Fruit fly (Drosophila melanogaster) whole organism, embryonic: ENCODE data around the gene Cypl.

Source experiments
- Bdp1 ChIP-seq: fragments of 200-800 bp; sonication (Bioruptor generic); optimal IDR thresholded peaks from 3 replicates; lab custom pipeline; 2016; ENCODE audit warnings: missing biosample characterization, missing genetic modification characterization
- Bgb ChIP-seq: fragments of 200-800 bp; sonication (Bioruptor generic); IDR thresholded peaks from 2 replicates; pipeline ENCODE4 v1.3.6; 2022; ENCODE audit warnings: missing biosample characterization, missing genetic modification characterization; ENCODE audit not compliant: partially characterized antibody
- CG10147 ChIP-seq: fragments of 200-800 bp; sonication (Bioruptor generic); optimal IDR thresholded peaks from 2 replicates; lab custom pipeline; 2019; ENCODE audit warnings: missing biosample characterization, mild to moderate bottlenecking, missing genetic modification characterization, moderate library complexity
- CG10431 ChIP-seq: fragments of 200-800 bp; sonication (Bioruptor generic); optimal IDR thresholded peaks from 3 replicates; lab custom pipeline; 2018; ENCODE audit warnings: missing biosample characterization, mild to moderate bottlenecking, missing genetic modification characterization
- CG11456 ChIP-seq: fragments of 200-800 bp; sonication (Bioruptor generic); IDR thresholded peaks from 3 replicates; pipeline ENCODE4 v1.3.6; 2022; ENCODE audit warnings: missing biosample characterization, missing genetic modification characterization
- CG11696 ChIP-seq: fragments of 200-800 bp; sonication (Bioruptor generic); IDR thresholded peaks from 2 replicates; pipeline ENCODE4 v1.3.6; 2022; ENCODE audit warnings: missing biosample characterization, missing genetic modification characterization
- CG12071 ChIP-seq: fragments of 200-800 bp; sonication (Bioruptor generic); optimal IDR thresholded peaks from 3 replicates; lab custom pipeline; 2018; ENCODE audit warnings: missing biosample characterization, mild to moderate bottlenecking, missing genetic modification characterization
- CG13424 ChIP-seq: fragments of 200-800 bp; sonication (Bioruptor generic); optimal IDR thresholded peaks from 2 replicates; lab custom pipeline; 2019; ENCODE audit warnings: missing biosample characterization, mild to moderate bottlenecking, missing genetic modification characterization, moderate library complexity
- CG13775 ChIP-seq: fragments of 200-800 bp; sonication (Bioruptor generic); optimal IDR thresholded peaks from 3 replicates; lab custom pipeline; 2017; ENCODE audit warnings: missing biosample characterization, mild to moderate bottlenecking, missing genetic modification characterization
- CG14965 ChIP-seq: fragments of 200-800 bp; sonication (Bioruptor generic); optimal IDR thresholded peaks from 2 replicates; lab custom pipeline; 2016; ENCODE audit warnings: missing biosample characterization, missing genetic modification characterization, borderline replicate concordance
- CG15073 ChIP-seq: fragments of 200-800 bp; sonication (Bioruptor generic); optimal IDR thresholded peaks from 2 replicates; lab custom pipeline; 2016; ENCODE audit warnings: missing biosample characterization, missing genetic modification characterization
- CG18599 ChIP-seq: fragments of 200-800 bp; sonication (Bioruptor generic); optimal IDR thresholded peaks from 3 replicates; lab custom pipeline; 2017; ENCODE audit warnings: missing biosample characterization, missing genetic modification characterization, mild to moderate bottlenecking, moderate library complexity, missing genetic modification reagents
- CG18619 ChIP-seq: fragments of 200-800 bp; sonication (Bioruptor generic); optimal IDR thresholded peaks from 3 replicates; lab custom pipeline; 2017; ENCODE audit warnings: missing biosample characterization, mild to moderate bottlenecking, missing genetic modification characterization
- CG31224 ChIP-seq: fragments of 200-800 bp; sonication (Bioruptor generic); IDR thresholded peaks from 2 replicates; pipeline ENCODE4 v1.3.6; 2022; ENCODE audit warnings: missing biosample characterization, missing genetic modification characterization
- CG31388 ChIP-seq: fragments of 200-800 bp; sonication (Bioruptor generic); optimal IDR thresholded peaks from 2 replicates; lab custom pipeline; 2016; ENCODE audit warnings: missing biosample characterization, missing genetic modification characterization
- CG33213 ChIP-seq: fragments of 200-800 bp; sonication (Bioruptor generic); optimal IDR thresholded peaks from 3 replicates; lab custom pipeline; 2016; ENCODE audit warnings: missing biosample characterization, missing genetic modification characterization
- CG7556 ChIP-seq: fragments of 200-800 bp; sonication (Bioruptor generic); optimal IDR thresholded peaks from 2 replicates; lab custom pipeline; 2017; ENCODE audit warnings: missing biosample characterization, mild to moderate bottlenecking, missing genetic modification characterization
- CG8089 ChIP-seq: fragments of 200-800 bp; sonication (Bioruptor generic); optimal IDR thresholded peaks from 3 replicates; lab custom pipeline; 2016; ENCODE audit warnings: missing biosample characterization, missing genetic modification characterization
- CG8944 ChIP-seq: fragments of 200-800 bp; sonication (Bioruptor generic); optimal IDR thresholded peaks from 3 replicates; lab custom pipeline; 2016; ENCODE audit warnings: missing biosample characterization, missing genetic modification characterization
- Camta ChIP-seq: fragments of 200-800 bp; sonication (Bioruptor generic); optimal IDR thresholded peaks from 2 replicates; lab custom pipeline; 2016; ENCODE audit warnings: missing biosample characterization, missing genetic modification characterization
- Dad ChIP-seq: fragments of 200-800 bp; sonication (Bioruptor generic); optimal IDR thresholded peaks from 3 replicates; lab custom pipeline; 2016; ENCODE audit warnings: missing biosample characterization, missing genetic modification characterization
- Dref ChIP-seq: fragments of 200-800 bp; sonication (Bioruptor generic); IDR thresholded peaks from 2 replicates; pipeline ENCODE4 v1.3.6; 2022; ENCODE audit warnings: missing biosample characterization, missing genetic modification characterization
- Eip74EF ChIP-seq, 2 experiments: fragments of 200-800 bp in 1 of 2; fragments of >200 bp in 1 of 2; sonication (Bioruptor generic) in 1 of 2; optimal IDR thresholded peaks; 2 replicates each; lab custom pipeline; 2017 to 2019; ENCODE audit warnings: missing biosample characterization in 2 of 2, missing genetic modification characterization in 2 of 2, mild to moderate bottlenecking in 1 of 2, moderate library complexity in 1 of 2
- Mrtf ChIP-seq: fragments of 200-800 bp; sonication (Bioruptor generic); IDR thresholded peaks from 3 replicates; pipeline ENCODE4 v1.3.6; 2022; ENCODE audit warnings: missing biosample characterization, missing genetic modification characterization
- NC2α ChIP-seq: fragments of 200-800 bp; sonication (Bioruptor generic); optimal IDR thresholded peaks from 2 replicates; lab custom pipeline; 2016; ENCODE audit warnings: missing biosample characterization, missing genetic modification characterization
- NC2β ChIP-seq: fragments of 200-800 bp; sonication (Bioruptor generic); optimal IDR thresholded peaks from 2 replicates; lab custom pipeline; 2016; ENCODE audit warnings: missing biosample characterization, missing genetic modification characterization
- Nf-YA ChIP-seq: fragments of 200-800 bp; sonication (Bioruptor generic); IDR thresholded peaks from 2 replicates; pipeline ENCODE4 v1.3.6; 2022; ENCODE audit warnings: missing biosample characterization, missing genetic modification characterization
- bab2 ChIP-seq: fragments of 200-800 bp; sonication (Bioruptor generic); optimal IDR thresholded peaks from 2 replicates; lab custom pipeline; 2016; ENCODE audit warnings: missing biosample characterization, missing genetic modification characterization
- btn ChIP-seq: fragments of 200-800 bp; sonication (Bioruptor generic); optimal IDR thresholded peaks from 2 replicates; lab custom pipeline; 2016; ENCODE audit warnings: missing biosample characterization, missing genetic modification characterization
- chinmo ChIP-seq: fragments of 200-800 bp; sonication (Bioruptor generic); IDR thresholded peaks from 4 replicates; pipeline ENCODE4 v1.3.6; 2022; ENCODE audit warnings: missing biosample characterization, missing genetic modification characterization; ENCODE audit not compliant: partially characterized antibody
- croc ChIP-seq: fragments of 200-800 bp; sonication (Bioruptor generic); conservative IDR thresholded peaks from 3 replicates; pipeline ENCODE4 v1.3.6; 2022; ENCODE audit warnings: missing biosample characterization, missing genetic modification characterization
- crp ChIP-seq, 2 experiments: fragments of 200-800 bp; sonication (Bioruptor generic); optimal IDR thresholded peaks; 2 replicates in 1 of 2; 3 replicates in 1 of 2; lab custom pipeline; 2017; ENCODE audit warnings: missing biosample characterization in 2 of 2, missing genetic modification characterization in 2 of 2, mild to moderate bottlenecking in 1 of 2, moderate library complexity in 1 of 2
- dati ChIP-seq: fragments of 200-800 bp; sonication (Bioruptor generic); IDR thresholded peaks from 2 replicates; pipeline ENCODE4 v1.3.6; 2022; ENCODE audit warnings: missing biosample characterization, missing genetic modification characterization
- dmrt11E ChIP-seq: fragments of 200-800 bp; sonication (Bioruptor generic); optimal IDR thresholded peaks from 3 replicates; lab custom pipeline; 2018; ENCODE audit warnings: missing biosample characterization, mild to moderate bottlenecking, missing genetic modification characterization, moderate library complexity
- dmrt99B ChIP-seq: fragments of 200-800 bp; sonication (Bioruptor generic); optimal IDR thresholded peaks from 2 replicates; lab custom pipeline; 2018; ENCODE audit warnings: missing biosample characterization, mild to moderate bottlenecking, missing genetic modification characterization, moderate library complexity
- gcm ChIP-seq: fragments of 200-800 bp; sonication (Bioruptor generic); optimal IDR thresholded peaks from 2 replicates; lab custom pipeline; 2019; ENCODE audit warnings: missing biosample characterization, mild to moderate bottlenecking, missing genetic modification characterization, moderate library complexity
- h ChIP-seq: fragments of >200 bp; optimal IDR thresholded peaks from 2 replicates; lab custom pipeline; 2017
- hkb ChIP-seq, 2 experiments: fragments of 200-800 bp in 1 of 2; fragments of >200 bp in 1 of 2; sonication (Bioruptor generic) in 1 of 2; IDR thresholded peaks in 1 of 2; optimal IDR thresholded peaks in 1 of 2; 2 replicates each; pipeline versions ENCODE4 v1.3.6 to Lab custom; 2017 to 2022; ENCODE audit warnings: missing biosample characterization in 1 of 2, missing genetic modification characterization in 1 of 2
- lilli ChIP-seq: fragments of 200-800 bp; sonication (Bioruptor generic); optimal IDR thresholded peaks from 3 replicates; lab custom pipeline; 2016; ENCODE audit warnings: missing biosample characterization, missing genetic modification characterization
- lmd ChIP-seq: fragments of 200-800 bp; sonication (Bioruptor generic); IDR thresholded peaks from 2 replicates; pipeline ENCODE4 v1.3.6; 2022; ENCODE audit warnings: missing biosample characterization, missing genetic modification characterization
- mam ChIP-seq: fragments of 200-800 bp; sonication (Bioruptor generic); optimal IDR thresholded peaks from 3 replicates; lab custom pipeline; 2016; ENCODE audit warnings: missing biosample characterization, missing genetic modification characterization
- org-1 ChIP-seq: fragments of 200-800 bp; sonication (Bioruptor generic); optimal IDR thresholded peaks from 2 replicates; lab custom pipeline; 2017; ENCODE audit warnings: missing biosample characterization, missing genetic modification characterization
- peb ChIP-seq: fragments of 200-800 bp; sonication (Bioruptor generic); IDR thresholded peaks from 2 replicates; pipeline ENCODE4 v1.3.6; 2022; ENCODE audit warnings: missing biosample characterization, missing genetic modification characterization
- pho ChIP-seq: fragments of 200-800 bp; sonication (Bioruptor generic); optimal IDR thresholded peaks from 2 replicates; lab custom pipeline; 2016; ENCODE audit warnings: missing biosample characterization, missing genetic modification characterization
- prd ChIP-seq, 3 experiments: fragments of >200 bp in 2 of 3; fragments of 200-800 bp in 1 of 3; sonication (Bioruptor generic) in 1 of 3; optimal IDR thresholded peaks in 2 of 3; IDR thresholded peaks in 1 of 3; 2 replicates in 2 of 3; 3 replicates in 1 of 3; pipeline versions ENCODE4 v1.3.6 to Lab custom; 2017 to 2022; ENCODE audit warnings: missing biosample characterization in 1 of 3, missing genetic modification characterization in 1 of 3
- repo ChIP-seq: fragments of 200-800 bp; sonication (Bioruptor generic); optimal IDR thresholded peaks from 2 replicates; lab custom pipeline; 2016; ENCODE audit warnings: missing biosample characterization, missing genetic modification characterization
- sd ChIP-seq: fragments of 200-800 bp; sonication (Bioruptor generic); optimal IDR thresholded peaks from 3 replicates; lab custom pipeline; 2018; ENCODE audit warnings: missing biosample characterization, mild to moderate bottlenecking, missing genetic modification characterization, moderate library complexity
- shn ChIP-seq: fragments of 200-800 bp; sonication (Bioruptor generic); optimal IDR thresholded peaks from 3 replicates; lab custom pipeline; 2016; ENCODE audit warnings: missing biosample characterization, missing genetic modification characterization
- unpg ChIP-seq: fragments of 200-800 bp; sonication (Bioruptor generic); optimal IDR thresholded peaks from 3 replicates; lab custom pipeline; 2018; ENCODE audit warnings: missing biosample characterization, mild to moderate bottlenecking, missing genetic modification characterization, moderate library complexity
- zen ChIP-seq: fragments of 200-800 bp; sonication (Bioruptor generic); optimal IDR thresholded peaks from 3 replicates; lab custom pipeline; 2018; ENCODE audit warnings: missing biosample characterization, mild to moderate bottlenecking, missing genetic modification characterization, moderate library complexity

Cypl gene

DNA sequence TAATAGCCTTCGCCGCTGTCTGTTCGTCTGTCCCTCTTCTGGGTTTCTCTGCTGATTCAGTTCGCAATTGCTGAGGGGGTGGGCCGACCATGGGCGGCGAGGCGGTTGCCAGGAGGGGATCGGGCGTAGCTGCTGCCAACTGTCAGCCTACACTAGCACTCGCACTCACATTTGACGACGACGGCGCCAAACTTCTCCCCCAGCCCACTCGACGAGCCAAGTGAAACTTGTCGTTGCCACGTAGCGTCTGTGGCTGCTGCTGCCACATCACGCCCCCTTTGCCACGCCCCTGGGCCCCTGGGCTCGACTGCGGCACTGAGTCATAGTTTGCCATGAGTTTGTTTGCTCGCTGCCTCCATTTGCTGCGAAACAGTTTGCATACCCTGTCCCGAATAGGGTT is 14.6 kb upstream of the Cypl start (continued):
- no peak for TF ChIP-seq CG11696 (GFP tag; lab: Robert Waterston, UW)
- TF ChIP-seq CG8089 (GFP tag; lab: Kevin White, UChicago) = no peak
- no peak for TF ChIP-seq crp (GFP tag; optimal IDR thresholded peaks at IDR 0.05; lab: Kevin White, UChicago)
- peak; percentile 50 for TF ChIP-seq CG7556 (GFP tag; lab: Kevin White, UChicago)
- no peak for TF ChIP-seq dmrt11E (tag; lab: Kevin White, UChicago)
- peak; percentile 25 for TF ChIP-seq CG8944
- no peak for TF ChIP-seq prd (optimal IDR thresholded peaks at IDR 0.05; lab: Kevin White, UChicago)
- TF ChIP-seq prd (GFP tag; IDR thresholded peaks at IDR 0.05; lab: Robert Waterston, UW) = peak; percentile 75
- peak; percentile 21; the same call in 1 of the 2 replicates for TF ChIP-seq Bgb (GFP tag; lab: Robert Waterston, UW)
- peak; percentile 78 for TF ChIP-seq CG18599 (GFP tag; lab: Kevin White, UChicago)
- TF ChIP-seq CG12071 = peak; percentile 49
- TF ChIP-seq peb (GFP tag; lab: Robert Waterston, UW) = peak; percentile 32; the same call in 1 of the 2 replicates
- no peak for TF ChIP-seq NC2β (GFP tag; lab: Kevin White, UChicago)
- no peak; the same call in 2 of the 3 replicates for TF ChIP-seq croc (GFP tag; lab: Robert Waterston, UW)
- TF ChIP-seq org-1 (GFP tag; lab: Kevin White, UChicago) = peak; percentile 57
- no peak for TF ChIP-seq Dad
- peak; percentile 63 for TF ChIP-seq lilli (GFP tag; lab: Kevin White, UChicago)
- TF ChIP-seq Dref (GFP tag; lab: Robert Waterston, UW) = no peak
- no peak for TF ChIP-seq sd (tag; lab: Kevin White, UChicago)
- TF ChIP-seq CG31388 (GFP tag; lab: Kevin White, UChicago) = no peak
- TF ChIP-seq pho (GFP tag; lab: Kevin White, UChicago) = peak; percentile 47
- TF ChIP-seq CG33213 (GFP tag; lab: Kevin White, UChicago) = no peak
- peak; percentile 35 for TF ChIP-seq CG18619 (GFP tag; lab: Kevin White, UChicago)
- TF ChIP-seq h (lab: Kevin White, UChicago) = no peak
- no peak for TF ChIP-seq CG15073 (GFP tag; lab: Kevin White, UChicago)
- no peak for TF ChIP-seq gcm
- TF ChIP-seq dati = no peak
- TF ChIP-seq Nf-YA (GFP tag; lab: Robert Waterston, UW) = 0 out of 2 replicates have a peak, but pooled peaks have one; percentile 49
- no peak for TF ChIP-seq Camta
- 0 out of 4 replicates have a peak, but pooled peaks have one; percentile 63 for TF ChIP-seq chinmo (GFP tag; lab: Robert Waterston, UW)
- TF ChIP-seq CG13424 (tag; lab: Kevin White, UChicago) = peak; percentile 50
- TF ChIP-seq dmrt99B (tag; lab: Kevin White, UChicago) = peak; percentile 18
- no peak for TF ChIP-seq bab2 (GFP tag; lab: Kevin White, UChicago)
- TF ChIP-seq shn = peak; percentile 54
- TF ChIP-seq hkb (optimal IDR thresholded peaks at IDR 0.05; lab: Kevin White, UChicago) = no peak
- 0 out of 2 replicates have a peak, but pooled peaks have one; percentile 19 for TF ChIP-seq hkb (GFP tag; IDR thresholded peaks at IDR 0.05; lab: Robert Waterston, UW)
- TF ChIP-seq CG11456 (GFP tag; lab: Robert Waterston, UW) = peak; percentile 76; the same call in 2 of the 3 replicates
- TF ChIP-seq CG10431 (GFP tag; lab: Kevin White, UChicago) = no peak
- peak; percentile 55 for TF ChIP-seq mam (GFP tag; lab: Kevin White, UChicago)
- no peak for TF ChIP-seq NC2α (GFP tag; lab: Kevin White, UChicago)
- no peak for TF ChIP-seq CG10147 (GFP tag; lab: Kevin White, UChicago)
- peak; percentile 31 for TF ChIP-seq unpg (GFP tag; lab: Kevin White, UChicago)
- TF ChIP-seq Bdp1 (GFP tag; lab: Kevin White, UChicago) = no peak
- no peak for TF ChIP-seq Eip74EF (GFP tag; optimal IDR thresholded peaks at IDR 0.05; lab: Kevin White, UChicago)
- TF ChIP-seq zen (tag; lab: Kevin White, UChicago) = no peak
- peak; percentile 13 for TF ChIP-seq CG13775 (GFP tag; lab: Kevin White, UChicago)
- no peak for TF ChIP-seq btn (GFP tag; lab: Kevin White, UChicago)
- no peak for TF ChIP-seq CG14965 (GFP tag; lab: Kevin White, UChicago)
- TF ChIP-seq Mrtf (GFP tag; lab: Robert Waterston, UW) = peak; percentile 72
- peak; percentile 27 for TF ChIP-seq repo (GFP tag; lab: Kevin White, UChicago)
- TF ChIP-seq CG31224 (GFP tag; lab: Robert Waterston, UW) = peak; percentile 67
- peak; percentile 76 for TF ChIP-seq lmd (GFP tag; lab: Robert Waterston, UW)
